Fruit fly (Drosophila melanogaster) whole organism, adult: Measurements from ENCODE around the gene CG43672.

Experiments used
- CG11617 ChIP-seq: fragments of 200-800 bp; sonication (Bioruptor generic); optimal IDR thresholded peaks from 2 replicates; lab custom pipeline; 2017; ENCODE audit warnings: mild to moderate bottlenecking, missing biosample characterization, missing genetic modification reagents, missing genetic modification characterization
- CG12768 ChIP-seq: fragments of 200-800 bp; sonication (Bioruptor generic); optimal IDR thresholded peaks from 2 replicates; lab custom pipeline; 2017; ENCODE audit warnings: missing biosample characterization, missing genetic modification characterization, mild to moderate bottlenecking, moderate library complexity, missing genetic modification reagents
- CG14711 ChIP-seq: fragments of 200-800 bp; sonication (Bioruptor generic); optimal IDR thresholded peaks from 2 replicates; lab custom pipeline; 2018; ENCODE audit warnings: missing biosample characterization, mild to moderate bottlenecking, missing genetic modification characterization, moderate library complexity
- CG1620 ChIP-seq: fragments of 200-800 bp; sonication (Bioruptor generic); optimal IDR thresholded peaks from 2 replicates; lab custom pipeline; 2016; ENCODE audit warnings: missing biosample characterization, missing genetic modification characterization
- CG33017 ChIP-seq: fragments of 200-800 bp; sonication (Bioruptor generic); optimal IDR thresholded peaks from 2 replicates; lab custom pipeline; 2018; ENCODE audit warnings: missing biosample characterization, mild to moderate bottlenecking, missing genetic modification characterization, moderate library complexity
- CG5204 ChIP-seq: fragments of 200-800 bp; sonication (Bioruptor generic); optimal IDR thresholded peaks from 2 replicates; lab custom pipeline; 2016; ENCODE audit warnings: missing biosample characterization, missing genetic modification characterization
- CG7045 ChIP-seq: fragments of 200-800 bp; sonication (Bioruptor generic); optimal IDR thresholded peaks from 2 replicates; lab custom pipeline; 2017; ENCODE audit warnings: missing biosample characterization, mild to moderate bottlenecking, missing genetic modification characterization
- CG7101 ChIP-seq: fragments of 200-800 bp; sonication (Bioruptor generic); optimal IDR thresholded peaks from 2 replicates; lab custom pipeline; 2018; ENCODE audit warnings: missing biosample characterization, mild to moderate bottlenecking, missing genetic modification characterization, moderate library complexity
- Clk ChIP-seq: fragments of 200-800 bp; sonication (Bioruptor generic); optimal IDR thresholded peaks from 2 replicates; lab custom pipeline; 2017; ENCODE audit warnings: missing biosample characterization, missing genetic modification characterization
- Crg-1 ChIP-seq: fragments of 200-800 bp; sonication (Bioruptor generic); optimal IDR thresholded peaks from 2 replicates; lab custom pipeline; 2016; ENCODE audit warnings: missing biosample characterization, missing genetic modification characterization
- Hr96 ChIP-seq: fragments of 200-800 bp; sonication (Bioruptor generic); optimal IDR thresholded peaks from 2 replicates; lab custom pipeline; 2016; ENCODE audit warnings: missing biosample characterization, missing genetic modification characterization
- Mnt ChIP-seq: fragments of 200-800 bp; sonication (Bioruptor generic); optimal IDR thresholded peaks from 2 replicates; lab custom pipeline; 2016; ENCODE audit warnings: missing biosample characterization, mild to moderate bottlenecking, missing genetic modification characterization
- bab1 ChIP-seq: fragments of 200-800 bp; sonication (Bioruptor generic); optimal IDR thresholded peaks from 3 replicates; lab custom pipeline; 2019; ENCODE audit warnings: missing biosample characterization, mild to moderate bottlenecking, missing genetic modification characterization, moderate library complexity
- cic ChIP-seq: fragments of 200-800 bp; sonication (Bioruptor generic); optimal IDR thresholded peaks from 2 replicates; lab custom pipeline; 2017; ENCODE audit warnings: missing biosample characterization, mild to moderate bottlenecking, missing genetic modification characterization, moderate library complexity
- cnc ChIP-seq, 2 experiments: fragments of >200 bp; optimal IDR thresholded peaks; 2 replicates each; lab custom pipeline; 2017
- kay ChIP-seq: fragments of 200-800 bp; sonication (Bioruptor generic); peaks from one replicate; lab custom pipeline; 2016; ENCODE audit warnings: missing biosample characterization, missing genetic modification characterization, borderline replicate concordance
- ovo ChIP-seq: fragments of 200-800 bp; sonication (Bioruptor generic); optimal IDR thresholded peaks from 2 replicates; lab custom pipeline; 2016; ENCODE audit warnings: missing biosample characterization, missing genetic modification characterization
- pad ChIP-seq: fragments of 200-800 bp; sonication (Bioruptor generic); optimal IDR thresholded peaks from 3 replicates; lab custom pipeline; 2017; ENCODE audit warnings: missing biosample characterization, missing genetic modification characterization, mild to moderate bottlenecking, moderate library complexity, missing genetic modification reagents
- tj ChIP-seq: fragments of 200-800 bp; sonication (Bioruptor generic); optimal IDR thresholded peaks from 3 replicates; lab custom pipeline; 2017; ENCODE audit warnings: missing biosample characterization, mild to moderate bottlenecking, missing genetic modification characterization, moderate library complexity
- toe ChIP-seq: fragments of 200-800 bp; sonication (Bioruptor generic); optimal IDR thresholded peaks from 2 replicates; lab custom pipeline; 2016; ENCODE audit warnings: missing biosample characterization, missing genetic modification characterization

CG43672 gene

DNA sequence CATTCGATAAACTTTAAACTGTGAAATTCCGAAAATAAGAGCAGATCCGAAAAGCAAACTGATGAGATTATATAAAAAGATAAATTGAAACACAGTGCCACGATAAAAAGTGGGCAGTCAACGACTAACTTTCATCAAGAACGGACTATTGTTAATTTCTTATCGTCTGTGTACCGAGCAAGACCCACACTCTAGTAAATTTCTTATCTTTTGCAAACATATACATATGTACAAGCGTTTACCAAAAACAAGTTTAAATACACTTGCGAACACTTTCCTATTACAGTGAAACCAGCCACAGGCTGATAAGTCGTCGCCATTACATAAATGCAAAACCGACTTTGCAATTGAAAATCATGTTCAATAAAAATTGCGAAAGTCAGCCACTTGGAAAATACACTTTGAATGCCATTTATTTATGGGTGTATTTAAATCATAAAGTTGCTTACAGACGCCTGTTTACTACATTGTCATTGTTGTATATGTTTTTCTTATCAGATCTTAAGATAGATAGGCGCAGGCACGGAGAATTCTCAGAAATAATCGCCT is 14.0 kb upstream of the CG43672 start:
- TF ChIP-seq cic (GFP tag; lab: Kevin White, UChicago) (peak; percentile 26), CG12768 (GFP tag; lab: Kevin White, UChicago) (no peak), kay (GFP tag; lab: Kevin White, UChicago) (peak; percentile 47), Crg-1 (GFP tag; lab: Kevin White, UChicago) (peak; percentile 5), CG11617 (no peak), CG7101 (tag; lab: Kevin White, UChicago) (peak; percentile 32), Mnt (GFP tag; lab: Kevin White, UChicago) (peak; percentile 22), ovo (GFP tag; lab: Kevin White, UChicago) (no peak), CG14711 (tag; lab: Kevin White, UChicago) (no peak)

DNA sequence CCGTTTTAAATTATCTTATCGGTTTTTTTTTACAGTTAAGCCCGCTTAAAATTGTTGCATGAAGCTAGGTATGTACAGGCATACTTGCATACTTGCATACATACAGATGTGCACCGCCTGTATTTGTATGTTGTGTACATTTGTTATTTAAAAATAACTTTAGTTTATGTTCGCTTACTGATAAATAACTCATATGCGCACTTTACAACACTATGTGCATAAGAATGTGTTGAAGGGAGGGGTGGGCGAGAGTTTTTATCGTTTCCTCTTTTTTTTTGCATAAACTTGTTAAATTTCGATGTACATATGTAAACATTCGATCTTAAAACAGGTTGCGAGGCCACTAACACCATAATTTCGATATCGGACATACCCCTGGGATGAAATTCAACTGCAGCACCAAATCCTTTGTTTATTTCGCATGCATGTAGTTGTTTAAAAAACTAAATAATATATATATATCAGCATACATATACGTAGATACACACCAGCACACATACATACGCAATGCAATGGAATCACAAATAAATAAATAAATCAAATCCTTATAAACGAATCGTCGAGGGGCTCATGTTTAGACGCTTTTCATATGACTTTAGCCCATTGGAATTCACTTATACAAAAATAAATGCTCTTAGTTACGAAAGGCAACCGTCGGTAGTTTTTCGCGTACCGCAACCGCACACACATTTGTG is 12.9 kb upstream of the CG43672 start:
- TF ChIP-seq tj (GFP tag; lab: Kevin White, UChicago), result peak; percentile 27
- no peak for TF ChIP-seq cic (GFP tag; lab: Kevin White, UChicago)

dm6 chrX:15760447-15761297 is 12.1 kb upstream of the CG43672 start, which contains the start of the genes Graf and mRpL3:
Gene Graf (minus strand): TSS chrX:15760733.
Gene mRpL3 (plus strand): TSS chrX:15761248.
- TF ChIP-seq ovo (GFP tag; lab: Kevin White, UChicago), result no peak
- no peak for TF ChIP-seq Mnt (GFP tag; lab: Kevin White, UChicago)
- no peak for TF ChIP-seq CG5204 (GFP tag; lab: Kevin White, UChicago)
- TF ChIP-seq CG33017 (tag; lab: Kevin White, UChicago), result no peak
- TF ChIP-seq CG7045 (GFP tag; lab: Kevin White, UChicago), result no peak
- no peak for TF ChIP-seq Crg-1 (GFP tag; lab: Kevin White, UChicago)
- TF ChIP-seq cic (GFP tag; lab: Kevin White, UChicago), result no peak
- peak; percentile 6 for TF ChIP-seq bab1 (GFP tag; lab: Kevin White, UChicago)
- TF ChIP-seq Hr96, result no peak
- TF ChIP-seq kay (GFP tag; lab: Kevin White, UChicago), result peak; percentile 97
- TF ChIP-seq CG1620 (GFP tag; lab: Kevin White, UChicago), result no peak
- TF ChIP-seq cnc (optimal IDR thresholded peaks at IDR 0.05; lab: Kevin White, UChicago), result no peak
- TF ChIP-seq CG14711 (tag; lab: Kevin White, UChicago), result no peak
- no peak for TF ChIP-seq tj (GFP tag; lab: Kevin White, UChicago)
- no peak for TF ChIP-seq CG11617
- no peak for TF ChIP-seq toe
- no peak for TF ChIP-seq CG12768 (GFP tag; lab: Kevin White, UChicago)
- peak; percentile 3 for TF ChIP-seq pad (GFP tag; lab: Kevin White, UChicago)
- no peak for TF ChIP-seq CG7101 (tag; lab: Kevin White, UChicago)
- no peak for TF ChIP-seq Clk (GFP tag; lab: Kevin White, UChicago)

DNA sequence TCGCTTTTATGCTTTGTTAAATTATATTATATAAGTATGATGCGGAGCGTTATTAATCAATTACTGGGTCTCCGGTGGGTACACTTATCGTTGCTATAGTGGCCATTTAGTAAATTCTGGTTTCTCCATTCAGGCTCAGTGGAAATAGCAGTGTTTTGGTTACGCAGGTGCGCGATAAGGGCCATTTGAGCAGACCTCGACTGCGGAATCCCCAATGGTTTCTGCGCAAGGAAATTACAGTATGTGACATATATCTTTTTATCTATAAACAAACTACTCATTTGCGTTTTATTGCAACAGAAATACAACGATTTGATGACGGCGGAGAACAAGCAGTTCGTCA is 11.5 kb upstream of the CG43672 start:
- TF ChIP-seq Clk (GFP tag; lab: Kevin White, UChicago) (no peak), kay (GFP tag; lab: Kevin White, UChicago) (peak; percentile 45), pad (GFP tag; lab: Kevin White, UChicago) (no peak), Mnt (GFP tag; lab: Kevin White, UChicago) (peak; percentile 23)

dm6 chrX:15762723-15763122 is 10.0 kb upstream of the CG43672 start, which contains the start of gene Polr3A:
Gene Polr3A (plus strand): TSS chrX:15762956.
- TF ChIP-seq pad (GFP tag; lab: Kevin White, UChicago) (no peak), Mnt (GFP tag; lab: Kevin White, UChicago) (peak; percentile 92), Crg-1 (GFP tag; lab: Kevin White, UChicago) (no peak), bab1 (GFP tag; lab: Kevin White, UChicago) (peak; percentile 48), kay (GFP tag; lab: Kevin White, UChicago) (no peak), cic (GFP tag; lab: Kevin White, UChicago) (no peak)

dm6 chrX:15766395-15766866 is 6.3 kb upstream of the CG43672 start, which contains the start of gene CG8952:
Gene CG8952 (minus strand): TSS chrX:15766445.
- TF ChIP-seq Crg-1 (GFP tag; lab: Kevin White, UChicago), result no peak
- TF ChIP-seq Hr96, result no peak
- no peak for TF ChIP-seq CG7045 (GFP tag; lab: Kevin White, UChicago)
- peak; percentile 50 for TF ChIP-seq kay (GFP tag; lab: Kevin White, UChicago)
